Fruit fly (Drosophila melanogaster): ENCODE measurements around the gene BoYb.

- no peak for TF ChIP-seq CG8478 (optimal IDR thresholded peaks at IDR 0.05)
- no peak for TF ChIP-seq CTCF (optimal IDR thresholded peaks at IDR 0.05)
Observed at dm6 chr3L:22864254-22865060, 37.3 kb upstream of the BoYb start, which contains the start of gene CG33170.
